Fruit fly (Drosophila melanogaster) whole organism, embryonic: ENCODE measurements around the gene dlg1.

Experiments
- Awh ChIP-seq: fragments of 200-800 bp; sonication (Bioruptor generic); IDR thresholded peaks from 2 replicates; pipeline ENCODE4, ENCODE4 v1.3.6; 2022; ENCODE audit warnings: missing biosample characterization, missing genetic modification characterization
- CG10565 ChIP-seq: fragments of 200-800 bp; sonication (Bioruptor generic); optimal IDR thresholded peaks from 3 replicates; lab custom pipeline; 2016; ENCODE audit warnings: missing biosample characterization, mild to moderate bottlenecking, missing genetic modification characterization
- CG11093 ChIP-seq: fragments of 200-800 bp; sonication (Bioruptor generic); IDR thresholded peaks from 3 replicates; pipeline ENCODE4 v1.3.6; 2022; ENCODE audit warnings: missing biosample characterization, missing genetic modification characterization
- CG12219 ChIP-seq: fragments of 200-800 bp; sonication (Bioruptor generic); optimal IDR thresholded peaks from 3 replicates; lab custom pipeline; 2018; ENCODE audit warnings: missing biosample characterization, mild to moderate bottlenecking, missing genetic modification characterization
- CG1233 ChIP-seq: fragments of 200-800 bp; sonication (Bioruptor generic); optimal IDR thresholded peaks from 4 replicates; lab custom pipeline; 2018; ENCODE audit warnings: missing biosample characterization, mild to moderate bottlenecking, missing genetic modification characterization
- CG14050 ChIP-seq: fragments of 200-800 bp; sonication (Bioruptor generic); IDR thresholded peaks from 3 replicates; pipeline ENCODE4 v1.3.6; 2022; ENCODE audit warnings: missing biosample characterization, missing genetic modification characterization
- CG15269 ChIP-seq: fragments of 200-800 bp; sonication (Bioruptor generic); optimal IDR thresholded peaks from 2 replicates; lab custom pipeline; 2018; ENCODE audit warnings: missing biosample characterization, mild to moderate bottlenecking, missing genetic modification characterization, moderate library complexity
- CG15479 ChIP-seq: fragments of 200-800 bp; sonication (Bioruptor generic); optimal IDR thresholded peaks from 3 replicates; lab custom pipeline; 2019; ENCODE audit warnings: missing biosample characterization, mild to moderate bottlenecking, missing genetic modification characterization, moderate library complexity
- CG17328 ChIP-seq: fragments of 200-800 bp; sonication (Bioruptor generic); IDR thresholded peaks from 2 replicates; pipeline ENCODE4 v1.3.6; 2022; ENCODE audit warnings: missing biosample characterization, missing genetic modification characterization
- CG17361 ChIP-seq: fragments of 200-800 bp; sonication (Bioruptor generic); IDR thresholded peaks from 3 replicates; pipeline ENCODE4 v1.3.6; 2022; ENCODE audit warnings: missing biosample characterization, missing genetic modification characterization
- CG17912 ChIP-seq: fragments of 200-800 bp; sonication (Bioruptor generic); optimal IDR thresholded peaks from 2 replicates; lab custom pipeline; 2018; ENCODE audit warnings: missing biosample characterization, mild to moderate bottlenecking, missing genetic modification characterization
- CG18262 ChIP-seq: fragments of 200-800 bp; optimal IDR thresholded peaks from 3 replicates; lab custom pipeline; 2019; ENCODE audit warnings: missing biosample characterization, mild to moderate bottlenecking, missing genetic modification characterization, moderate library complexity
- CG18619 ChIP-seq: fragments of 200-800 bp; sonication (Bioruptor generic); optimal IDR thresholded peaks from 3 replicates; lab custom pipeline; 2017; ENCODE audit warnings: missing biosample characterization, mild to moderate bottlenecking, missing genetic modification characterization
- CG2120 ChIP-seq: fragments of 200-800 bp; sonication (Bioruptor generic); optimal IDR thresholded peaks from 3 replicates; lab custom pipeline; 2016; ENCODE audit warnings: missing biosample characterization, missing genetic modification characterization
- CG2678 ChIP-seq: fragments of 200-800 bp; sonication (Bioruptor generic); optimal IDR thresholded peaks from 3 replicates; lab custom pipeline; 2019; ENCODE audit warnings: missing biosample characterization, mild to moderate bottlenecking, missing genetic modification characterization, moderate library complexity
- CG31224 ChIP-seq: fragments of 200-800 bp; sonication (Bioruptor generic); IDR thresholded peaks from 2 replicates; pipeline ENCODE4 v1.3.6; 2022; ENCODE audit warnings: missing biosample characterization, missing genetic modification characterization
- CG31365 ChIP-seq: fragments of 200-800 bp; sonication (Bioruptor generic); optimal IDR thresholded peaks from 2 replicates; lab custom pipeline; 2018; ENCODE audit warnings: missing biosample characterization, mild to moderate bottlenecking, missing genetic modification characterization
- CG3163 ChIP-seq: fragments of 200-800 bp; sonication (Bioruptor generic); optimal IDR thresholded peaks from 3 replicates; lab custom pipeline; 2016; ENCODE audit warnings: missing biosample characterization, missing genetic modification characterization
- CG33557 ChIP-seq: fragments of 200-800 bp; sonication (Bioruptor generic); optimal IDR thresholded peaks from 2 replicates; lab custom pipeline; 2019; ENCODE audit warnings: missing biosample characterization, mild to moderate bottlenecking, missing genetic modification characterization, moderate library complexity
- CG4282 ChIP-seq: fragments of 200-800 bp; sonication (Bioruptor generic); optimal IDR thresholded peaks from 2 replicates; lab custom pipeline; 2016; ENCODE audit warnings: missing biosample characterization, missing genetic modification characterization
- CG4730 ChIP-seq: fragments of 200-800 bp; sonication (Bioruptor generic); IDR thresholded peaks from 2 replicates; pipeline ENCODE4 v1.3.6; 2022; ENCODE audit warnings: missing biosample characterization, missing genetic modification characterization
- CG5180 ChIP-seq: fragments of 200-800 bp; sonication (Bioruptor generic); optimal IDR thresholded peaks from 3 replicates; lab custom pipeline; 2017; ENCODE audit warnings: missing biosample characterization, missing genetic modification characterization, mild to moderate bottlenecking, moderate library complexity, missing genetic modification reagents
- CG9609 ChIP-seq: fragments of 200-800 bp; sonication (Bioruptor generic); optimal IDR thresholded peaks from 3 replicates; lab custom pipeline; 2016; ENCODE audit warnings: missing biosample characterization, missing genetic modification characterization
- CG9797 ChIP-seq: fragments of 200-800 bp; sonication (Bioruptor generic); optimal IDR thresholded peaks from 3 replicates; lab custom pipeline; 2018; ENCODE audit warnings: missing biosample characterization, mild to moderate bottlenecking, missing genetic modification characterization
- Deaf1 ChIP-seq: fragments of 200-800 bp; optimal IDR thresholded peaks from 3 replicates; lab custom pipeline; 2019; ENCODE audit warnings: missing biosample characterization, mild to moderate bottlenecking, missing genetic modification characterization, moderate library complexity
- Dfd ChIP-seq, 2 experiments: fragments of >200 bp; optimal IDR thresholded peaks; 2 replicates each; lab custom pipeline; 2017; ENCODE audit warnings: missing biosample characterization in 2 of 2, missing genetic modification characterization in 2 of 2
- Dp ChIP-seq: fragments of 200-800 bp; sonication (Bioruptor generic); optimal IDR thresholded peaks from 2 replicates; lab custom pipeline; 2018; ENCODE audit warnings: missing biosample characterization, mild to moderate bottlenecking, missing genetic modification characterization, moderate library complexity
- Dref ChIP-seq: fragments of 200-800 bp; sonication (Bioruptor generic); IDR thresholded peaks from 2 replicates; pipeline ENCODE4 v1.3.6; 2022; ENCODE audit warnings: missing biosample characterization, missing genetic modification characterization
- Eip74EF ChIP-seq, 2 experiments: fragments of 200-800 bp in 1 of 2; fragments of >200 bp in 1 of 2; sonication (Bioruptor generic) in 1 of 2; optimal IDR thresholded peaks; 2 replicates each; lab custom pipeline; 2017 to 2019; ENCODE audit warnings: missing biosample characterization in 2 of 2, missing genetic modification characterization in 2 of 2, mild to moderate bottlenecking in 1 of 2, moderate library complexity in 1 of 2
- Hr51 ChIP-seq, 2 experiments: fragments of 200-800 bp; sonication (Bioruptor generic); optimal IDR thresholded peaks; 2 replicates in 1 of 2; 3 replicates in 1 of 2; lab custom pipeline; 2016 to 2018; ENCODE audit warnings: missing biosample characterization in 2 of 2, missing genetic modification characterization in 2 of 2, mild to moderate bottlenecking in 1 of 2, moderate library complexity in 1 of 2
- Lhr ChIP-seq: fragments of 200-800 bp; sonication (Bioruptor generic); optimal IDR thresholded peaks from 3 replicates; lab custom pipeline; 2017; ENCODE audit warnings: mild to moderate bottlenecking, missing biosample characterization, missing genetic modification reagents, missing genetic modification characterization
- Mad ChIP-seq: fragments of 200-800 bp; sonication (Bioruptor generic); optimal IDR thresholded peaks from 2 replicates; lab custom pipeline; 2016; ENCODE audit warnings: missing biosample characterization, missing genetic modification characterization
- Med ChIP-seq: fragments of 200-800 bp; sonication (Bioruptor generic); peaks from one replicate; lab custom pipeline; 2016; ENCODE audit warnings: missing biosample characterization, missing genetic modification characterization, mild to moderate bottlenecking, inconsistent platforms, moderate library complexity
- Mrtf ChIP-seq: fragments of 200-800 bp; sonication (Bioruptor generic); IDR thresholded peaks from 3 replicates; pipeline ENCODE4 v1.3.6; 2022; ENCODE audit warnings: missing biosample characterization, missing genetic modification characterization
- Pdp1 ChIP-seq, 2 experiments: fragments of 200-800 bp; sonication (Bioruptor generic); optimal IDR thresholded peaks; 3 replicates each; lab custom pipeline; 2016; ENCODE audit warnings: missing biosample characterization in 2 of 2, missing genetic modification characterization in 2 of 2, mild to moderate bottlenecking in 1 of 2, moderate library complexity in 1 of 2
- Ravus ChIP-seq: fragments of 200-800 bp; sonication (Bioruptor generic); IDR thresholded peaks from 2 replicates; pipeline ENCODE4 v1.3.6; 2022; ENCODE audit warnings: missing biosample characterization, missing genetic modification characterization
- bbx ChIP-seq: fragments of 200-800 bp; sonication (Bioruptor generic); IDR thresholded peaks from 2 replicates; pipeline ENCODE4 v1.3.6; 2022; ENCODE audit warnings: missing biosample characterization, missing genetic modification characterization; ENCODE audit not compliant: partially characterized antibody
- chif ChIP-seq, 2 experiments: fragments of 200-800 bp; sonication (Bioruptor generic); optimal IDR thresholded peaks; 3 replicates each; lab custom pipeline; 2016; ENCODE audit warnings: missing biosample characterization in 2 of 2, missing genetic modification characterization in 2 of 2
- fru ChIP-seq: fragments of >200 bp; optimal IDR thresholded peaks from 2 replicates; lab custom pipeline; 2017
- grn ChIP-seq: fragments of 200-800 bp; sonication (Bioruptor generic); optimal IDR thresholded peaks from 3 replicates; lab custom pipeline; 2017; ENCODE audit warnings: missing biosample characterization, missing genetic modification characterization
- gro ChIP-seq: fragments of 200-800 bp; sonication (Bioruptor generic); optimal IDR thresholded peaks from 2 replicates; lab custom pipeline; 2016; ENCODE audit warnings: missing biosample characterization, missing genetic modification characterization
- hth ChIP-seq: fragments of >200 bp; optimal IDR thresholded peaks from 2 replicates; lab custom pipeline; 2017; ENCODE audit warnings: inconsistent platforms
- jing ChIP-seq: fragments of 200-800 bp; sonication (Bioruptor generic); optimal IDR thresholded peaks from 2 replicates; lab custom pipeline; 2018; ENCODE audit warnings: missing biosample characterization, mild to moderate bottlenecking, missing genetic modification characterization
- kni ChIP-seq: fragments of 200-800 bp; sonication (Bioruptor generic); optimal IDR thresholded peaks from 3 replicates; lab custom pipeline; 2017; ENCODE audit warnings: mild to moderate bottlenecking, missing biosample characterization, missing genetic modification reagents, missing genetic modification characterization
- pan ChIP-seq, 4 experiments: fragments of >200 bp in 3 of 4; fragments of 200-800 bp in 1 of 4; sonication (Bioruptor generic) in 1 of 4; optimal IDR thresholded peaks in 3 of 4; IDR thresholded peaks in 1 of 4; 2 replicates each; pipeline versions ENCODE4 v1.3.6 to Lab custom; 2017 to 2022; ENCODE audit warnings: missing biosample characterization in 2 of 4, missing genetic modification characterization in 2 of 4, mixed read lengths in 1 of 4
- so ChIP-seq: fragments of 200-800 bp; sonication (Bioruptor generic); IDR thresholded peaks from 3 replicates; pipeline ENCODE4 v1.3.6; 2022; ENCODE audit warnings: missing biosample characterization, missing genetic modification characterization
- tll ChIP-seq, 2 experiments: fragments of 200-800 bp in 1 of 2; fragments of >200 bp in 1 of 2; sonication (Bioruptor generic) in 1 of 2; optimal IDR thresholded peaks; 2 replicates each; lab custom pipeline; 2017 to 2019; ENCODE audit warnings: missing biosample characterization in 2 of 2, missing genetic modification characterization in 2 of 2, mild to moderate bottlenecking in 1 of 2, moderate library complexity in 1 of 2
- twi ChIP-seq: fragments of 200-800 bp; optimal IDR thresholded peaks from 2 replicates; lab custom pipeline; 2019; ENCODE audit warnings: missing biosample characterization, mild to moderate bottlenecking, missing genetic modification characterization, moderate library complexity
- vvl ChIP-seq: fragments of 200-800 bp; sonication (Bioruptor generic); IDR thresholded peaks from 2 replicates; pipeline ENCODE4 v1.3.6; 2022; ENCODE audit warnings: missing biosample characterization, missing genetic modification characterization

Gene dlg1

dm6 chrX:11326213-11326731 is 43.2 kb upstream of the dlg1 start (continued):
- no peak for TF ChIP-seq CG9797
- peak; percentile 63 for TF ChIP-seq gro (GFP tag; lab: Kevin White, UChicago)
- peak; percentile 13 to 80 for TF ChIP-seq Hr51 (GFP tag; optimal IDR thresholded peaks at IDR 0.05; lab: Kevin White, UChicago)
- peak; percentile 40; the same call in 1 of the 3 replicates for TF ChIP-seq CG14050 (GFP tag; lab: Robert Waterston, UW)
- TF ChIP-seq so (GFP tag; lab: Robert Waterston, UW), result peak; percentile 58; the same call in 1 of the 3 replicates
- no peak for TF ChIP-seq fru (lab: Kevin White, UChicago)
- peak; percentile 54 for TF ChIP-seq CG31365 (tag; lab: Kevin White, UChicago)
- TF ChIP-seq jing (GFP tag; lab: Kevin White, UChicago), result peak; percentile 65
- TF ChIP-seq CG12219 (GFP tag; lab: Kevin White, UChicago), result peak; percentile 76
- no peak for TF ChIP-seq CG17912
- peak; percentile 50 for TF ChIP-seq CG1233 (GFP tag; lab: Kevin White, UChicago)
- TF ChIP-seq Deaf1 (tag; lab: Kevin White, UChicago), result no peak
- TF ChIP-seq vvl, result peak; percentile 49; the same call in 1 of the 2 replicates
- peak; percentile 78 for TF ChIP-seq CG2120 (GFP tag; lab: Kevin White, UChicago)
- no peak for TF ChIP-seq Lhr (GFP tag; lab: Kevin White, UChicago)
- TF ChIP-seq Med (GFP tag; lab: Kevin White, UChicago), result peak; percentile 94
- peak; percentile 69; the same call in 1 of the 2 replicates for TF ChIP-seq Awh (GFP tag; lab: Robert Waterston, UW)
- no peak for TF ChIP-seq Ravus (GFP tag; lab: Robert Waterston, UW)
- no peak for TF ChIP-seq CG10565
- TF ChIP-seq kni (GFP tag; lab: Kevin White, UChicago), result peak; percentile 64
- peak; percentile 32 for TF ChIP-seq CG3163 (GFP tag; lab: Kevin White, UChicago)
- no peak for TF ChIP-seq bbx (GFP tag; lab: Robert Waterston, UW)
- peak; percentile 80 for TF ChIP-seq CG15269 (tag; lab: Kevin White, UChicago)
- peak; percentile 39 for TF ChIP-seq Mad (GFP tag; lab: Kevin White, UChicago)
- peak; percentile 84 for TF ChIP-seq CG2678 (tag; lab: Kevin White, UChicago)
- TF ChIP-seq CG33557 (GFP tag; lab: Kevin White, UChicago), result no peak
- TF ChIP-seq CG17361 (GFP tag; lab: Robert Waterston, UW), result peak; percentile 79
- TF ChIP-seq grn (GFP tag; lab: Kevin White, UChicago), result no peak
- TF ChIP-seq CG31224 (GFP tag; lab: Robert Waterston, UW), result no peak
- TF ChIP-seq hth (lab: Kevin White, UChicago), result no peak
- peak; percentile 67 to 88 for TF ChIP-seq Pdp1 (GFP tag; optimal IDR thresholded peaks at IDR 0.05; lab: Kevin White, UChicago)
- 0 out of 3 replicates have a peak, but pooled peaks have one; percentile 51 for TF ChIP-seq CG11093 (GFP tag; lab: Robert Waterston, UW)
- peak; percentile 13 for TF ChIP-seq twi (tag; lab: Kevin White, UChicago)
- TF ChIP-seq Dp (GFP tag; lab: Kevin White, UChicago), result no peak
- TF ChIP-seq chif (GFP tag; optimal IDR thresholded peaks at IDR 0.05; lab: Kevin White, UChicago), result peak; percentile 23 to 64
- TF ChIP-seq CG15479 (GFP tag; lab: Kevin White, UChicago), result no peak
- no peak for TF ChIP-seq Dref (GFP tag; lab: Robert Waterston, UW)
- TF ChIP-seq Mrtf (GFP tag; lab: Robert Waterston, UW), result peak; percentile 48; the same call in 1 of the 3 replicates
- TF ChIP-seq Eip74EF (GFP tag; optimal IDR thresholded peaks at IDR 0.05; lab: Kevin White, UChicago), result peak in 1 of 2 experiments; percentile 59
- TF ChIP-seq Dfd (GFP tag; optimal IDR thresholded peaks at IDR 0.05; lab: Kevin White, UChicago), result no peak
- no peak for TF ChIP-seq CG4730 (GFP tag; lab: Robert Waterston, UW)
- TF ChIP-seq CG5180, result peak; percentile 53
- TF ChIP-seq CG4282 (GFP tag; lab: Kevin White, UChicago), result no peak
- TF ChIP-seq CG9609, result peak; percentile 66
- no peak for TF ChIP-seq pan (optimal IDR thresholded peaks at IDR 0.05; lab: Kevin White, UChicago)
- peak in 1 of 2 experiments; percentile 44 for TF ChIP-seq pan (GFP tag; optimal IDR thresholded peaks at IDR 0.05 in 1 of 2, IDR thresholded peaks at IDR 0.05 in 1 of 2)
- peak; percentile 47 for TF ChIP-seq CG17328
- peak; percentile 66 for TF ChIP-seq CG18619 (GFP tag; lab: Kevin White, UChicago)
- TF ChIP-seq tll (GFP tag; optimal IDR thresholded peaks at IDR 0.05; lab: Kevin White, UChicago), result no peak
- TF ChIP-seq CG18262 (tag; lab: Kevin White, UChicago), result peak; percentile 57
